Fruit fly (Drosophila melanogaster) whole organism, embryonic: ENCODE results near the gene Ndfip.
A peak's percentile ranks its signal among the peaks of the same experiment; 100 is the strongest.

Experiments
- Ada2b ChIP-seq: fragments of 200-800 bp; sonication (Bioruptor generic); IDR thresholded peaks from 2 replicates; pipeline ENCODE4 v1.3.6; 2022; ENCODE audit warnings: missing biosample characterization, missing genetic modification characterization
- Atf6 ChIP-seq: fragments of 200-800 bp; sonication (Bioruptor generic); IDR thresholded peaks from 2 replicates; pipeline ENCODE4 v1.3.6; 2022; ENCODE audit warnings: missing biosample characterization, missing genetic modification characterization
- CG1024 ChIP-seq: fragments of 200-800 bp; sonication (Bioruptor generic); IDR thresholded peaks from 2 replicates; pipeline ENCODE4 v1.3.6; 2022; ENCODE audit warnings: missing biosample characterization, missing genetic modification characterization
- CG10274 ChIP-seq: fragments of 200-800 bp; sonication (Bioruptor generic); optimal IDR thresholded peaks from 3 replicates; lab custom pipeline; 2017; ENCODE audit warnings: missing biosample characterization, mild to moderate bottlenecking, missing genetic modification characterization
- CG10565 ChIP-seq: fragments of 200-800 bp; sonication (Bioruptor generic); optimal IDR thresholded peaks from 3 replicates; lab custom pipeline; 2016; ENCODE audit warnings: missing biosample characterization, mild to moderate bottlenecking, missing genetic modification characterization
- CG11695 ChIP-seq: fragments of 200-800 bp; sonication (Bioruptor generic); IDR thresholded peaks from 3 replicates; pipeline ENCODE4 v1.3.6; 2022; ENCODE audit warnings: missing biosample characterization, missing genetic modification characterization
- CG12104 ChIP-seq: fragments of 200-800 bp; sonication (Bioruptor generic); optimal IDR thresholded peaks from 3 replicates; lab custom pipeline; 2016; ENCODE audit warnings: missing biosample characterization, missing genetic modification characterization
- CG14014 ChIP-seq: fragments of 200-800 bp; sonication (Bioruptor generic); IDR thresholded peaks from 2 replicates; pipeline ENCODE4 v1.3.6; 2022; ENCODE audit warnings: missing biosample characterization, missing genetic modification characterization
- CG17385 ChIP-seq: fragments of 200-800 bp; sonication (Bioruptor generic); optimal IDR thresholded peaks from 3 replicates; lab custom pipeline; 2018; ENCODE audit warnings: missing biosample characterization, mild to moderate bottlenecking, missing genetic modification characterization
- CG17829 ChIP-seq: fragments of 200-800 bp; optimal IDR thresholded peaks from 2 replicates; lab custom pipeline; 2019; ENCODE audit warnings: missing biosample characterization, mild to moderate bottlenecking, missing genetic modification characterization, moderate library complexity
- CG33213 ChIP-seq: fragments of 200-800 bp; sonication (Bioruptor generic); optimal IDR thresholded peaks from 3 replicates; lab custom pipeline; 2016; ENCODE audit warnings: missing biosample characterization, missing genetic modification characterization
- CG34224 ChIP-seq: fragments of 200-800 bp; sonication (Bioruptor generic); IDR thresholded peaks from 3 replicates; pipeline ENCODE4 v1.3.6; 2022; ENCODE audit warnings: missing biosample characterization, missing genetic modification characterization; ENCODE audit not compliant: partially characterized antibody
- CG34376 ChIP-seq: fragments of 200-800 bp; sonication (Bioruptor generic); optimal IDR thresholded peaks from 2 replicates; lab custom pipeline; 2018; ENCODE audit warnings: missing biosample characterization, mild to moderate bottlenecking, missing genetic modification characterization
- CG34422 ChIP-seq: fragments of 200-800 bp; sonication (Bioruptor generic); IDR thresholded peaks from 3 replicates; pipeline ENCODE4 v1.3.6; 2022; ENCODE audit warnings: missing biosample characterization, missing genetic modification characterization
- CG4424 ChIP-seq: fragments of 200-800 bp; sonication (Bioruptor generic); optimal IDR thresholded peaks from 3 replicates; lab custom pipeline; 2016; ENCODE audit warnings: missing biosample characterization, missing genetic modification characterization
- CG6175 ChIP-seq: fragments of 200-800 bp; sonication (Bioruptor generic); IDR thresholded peaks from 3 replicates; pipeline ENCODE4 v1.3.6; 2022; ENCODE audit warnings: missing biosample characterization, missing genetic modification characterization
- CG6791 ChIP-seq: fragments of 200-800 bp; sonication (Bioruptor generic); IDR thresholded peaks from 3 replicates; pipeline ENCODE4 v1.3.6; 2022; ENCODE audit warnings: missing biosample characterization, missing genetic modification characterization; ENCODE audit not compliant: partially characterized antibody
- CG7745 ChIP-seq: fragments of 200-800 bp; sonication (Bioruptor generic); optimal IDR thresholded peaks from 2 replicates; lab custom pipeline; 2018; ENCODE audit warnings: missing biosample characterization, mild to moderate bottlenecking, missing genetic modification characterization, moderate library complexity
- CG7786 ChIP-seq: fragments of 200-800 bp; sonication (Bioruptor generic); optimal IDR thresholded peaks from 2 replicates; lab custom pipeline; 2016; ENCODE audit warnings: missing biosample characterization, missing genetic modification characterization
- CG8281 ChIP-seq: fragments of 200-800 bp; sonication (Bioruptor generic); optimal IDR thresholded peaks from 2 replicates; lab custom pipeline; 2018; ENCODE audit warnings: missing biosample characterization, mild to moderate bottlenecking, missing genetic modification characterization, moderate library complexity
- D19A ChIP-seq: fragments of 200-800 bp; optimal IDR thresholded peaks from 3 replicates; lab custom pipeline; 2019; ENCODE audit warnings: missing biosample characterization, mild to moderate bottlenecking, missing genetic modification characterization, moderate library complexity
- E2f2 ChIP-seq: fragments of 200-800 bp; sonication (Bioruptor generic); IDR thresholded peaks from 2 replicates; pipeline ENCODE4 v1.3.6; 2022; ENCODE audit warnings: missing biosample characterization, missing genetic modification characterization
- Ets65A ChIP-seq: fragments of 200-800 bp; sonication (Bioruptor generic); peaks from one replicate; lab custom pipeline; 2016; ENCODE audit warnings: missing biosample characterization, missing genetic modification characterization
- Ets97D ChIP-seq: fragments of 200-800 bp; sonication (Bioruptor generic); optimal IDR thresholded peaks from 3 replicates; lab custom pipeline; 2016; ENCODE audit warnings: missing biosample characterization, missing genetic modification characterization
- Hand ChIP-seq: fragments of 200-800 bp; sonication (Bioruptor generic); optimal IDR thresholded peaks from 2 replicates; lab custom pipeline; 2017; ENCODE audit warnings: mild to moderate bottlenecking, missing biosample characterization, missing genetic modification reagents, missing genetic modification characterization
- HmgZ ChIP-seq: fragments of 200-800 bp; sonication (Bioruptor generic); optimal IDR thresholded peaks from 2 replicates; lab custom pipeline; 2018; ENCODE audit warnings: missing biosample characterization, mild to moderate bottlenecking, missing genetic modification characterization
- Hr39 ChIP-seq: fragments of >200 bp; optimal IDR thresholded peaks from 2 replicates; lab custom pipeline; 2017
- Hr78 ChIP-seq, 2 experiments: fragments of 200-800 bp in 1 of 2; fragments of >200 bp in 1 of 2; sonication (Bioruptor generic) in 1 of 2; optimal IDR thresholded peaks; 2 replicates each; lab custom pipeline; 2017 to 2019; ENCODE audit warnings: missing biosample characterization in 2 of 2, missing genetic modification characterization in 2 of 2, mild to moderate bottlenecking in 1 of 2, moderate library complexity in 1 of 2
- Med ChIP-seq: fragments of 200-800 bp; sonication (Bioruptor generic); peaks from one replicate; lab custom pipeline; 2016; ENCODE audit warnings: missing biosample characterization, missing genetic modification characterization, mild to moderate bottlenecking, inconsistent platforms, moderate library complexity
- Nf-YB ChIP-seq: fragments of 200-800 bp; sonication (Bioruptor generic); optimal IDR thresholded peaks from 3 replicates; lab custom pipeline; 2019; ENCODE audit warnings: missing biosample characterization, mild to moderate bottlenecking, missing genetic modification characterization, moderate library complexity
- Pdp1 ChIP-seq, 2 experiments: fragments of 200-800 bp; sonication (Bioruptor generic); optimal IDR thresholded peaks; 3 replicates each; lab custom pipeline; 2016; ENCODE audit warnings: missing biosample characterization in 2 of 2, missing genetic modification characterization in 2 of 2, mild to moderate bottlenecking in 1 of 2, moderate library complexity in 1 of 2
- ab ChIP-seq: fragments of 200-800 bp; sonication (Bioruptor generic); optimal IDR thresholded peaks from 2 replicates; lab custom pipeline; 2016; ENCODE audit warnings: missing biosample characterization, missing genetic modification characterization
- amos ChIP-seq: fragments of 200-800 bp; sonication (Bioruptor generic); IDR thresholded peaks from 2 replicates; pipeline ENCODE4 v1.3.6; 2022; ENCODE audit warnings: missing biosample characterization, missing genetic modification characterization; ENCODE audit not compliant: partially characterized antibody
- ara ChIP-seq: fragments of 200-800 bp; sonication (Bioruptor generic); IDR thresholded peaks from 2 replicates; pipeline ENCODE4 v1.3.6; 2022; ENCODE audit warnings: missing biosample characterization, missing genetic modification characterization
- esg ChIP-seq: fragments of 200-800 bp; sonication (Bioruptor generic); conservative IDR thresholded peaks from 2 replicates; pipeline ENCODE4 v1.3.6; 2022; ENCODE audit warnings: missing biosample characterization, missing genetic modification characterization
- exex ChIP-seq: fragments of 200-800 bp; sonication (Bioruptor generic); optimal IDR thresholded peaks from 4 replicates; lab custom pipeline; 2018; ENCODE audit warnings: missing biosample characterization, mild to moderate bottlenecking, missing genetic modification characterization, moderate library complexity
- gcm ChIP-seq: fragments of 200-800 bp; sonication (Bioruptor generic); optimal IDR thresholded peaks from 2 replicates; lab custom pipeline; 2019; ENCODE audit warnings: missing biosample characterization, mild to moderate bottlenecking, missing genetic modification characterization, moderate library complexity
- lmd ChIP-seq: fragments of 200-800 bp; sonication (Bioruptor generic); IDR thresholded peaks from 2 replicates; pipeline ENCODE4 v1.3.6; 2022; ENCODE audit warnings: missing biosample characterization, missing genetic modification characterization
- mirr ChIP-seq: fragments of 200-800 bp; sonication (Bioruptor generic); optimal IDR thresholded peaks from 3 replicates; lab custom pipeline; 2018; ENCODE audit warnings: missing biosample characterization, mild to moderate bottlenecking, missing genetic modification characterization
- nerfin-1 ChIP-seq: fragments of 200-800 bp; sonication (Bioruptor generic); optimal IDR thresholded peaks from 3 replicates; lab custom pipeline; 2019; ENCODE audit warnings: missing biosample characterization, mild to moderate bottlenecking, missing genetic modification characterization, moderate library complexity
- odd ChIP-seq: fragments of 200-800 bp; sonication (Bioruptor generic); optimal IDR thresholded peaks from 2 replicates; lab custom pipeline; 2017; ENCODE audit warnings: missing biosample characterization, mild to moderate bottlenecking, missing genetic modification characterization
- onecut ChIP-seq: fragments of 200-800 bp; sonication (Bioruptor generic); IDR thresholded peaks from 2 replicates; pipeline ENCODE4 v1.3.6; 2022; ENCODE audit warnings: missing biosample characterization, missing genetic modification characterization
- peb ChIP-seq: fragments of 200-800 bp; sonication (Bioruptor generic); IDR thresholded peaks from 2 replicates; pipeline ENCODE4 v1.3.6; 2022; ENCODE audit warnings: missing biosample characterization, missing genetic modification characterization
- phol ChIP-seq: fragments of 200-800 bp; sonication (Bioruptor generic); optimal IDR thresholded peaks from 3 replicates; lab custom pipeline; 2018; ENCODE audit warnings: missing biosample characterization, mild to moderate bottlenecking, missing genetic modification characterization, moderate library complexity
- sens ChIP-seq: fragments of 200-800 bp; sonication (Bioruptor generic); peaks from one replicate; lab custom pipeline; 2016; ENCODE audit warnings: missing biosample characterization, missing genetic modification characterization
- sqz ChIP-seq: fragments of 200-800 bp; sonication (Bioruptor generic); optimal IDR thresholded peaks from 3 replicates; lab custom pipeline; 2018; ENCODE audit warnings: missing biosample characterization, mild to moderate bottlenecking, missing genetic modification characterization
- tio ChIP-seq: fragments of 200-800 bp; sonication (Bioruptor generic); optimal IDR thresholded peaks from 2 replicates; lab custom pipeline; 2017; ENCODE audit warnings: missing biosample characterization, missing genetic modification characterization, inconsistent platforms
- vvl ChIP-seq: fragments of 200-800 bp; sonication (Bioruptor generic); IDR thresholded peaks from 2 replicates; pipeline ENCODE4 v1.3.6; 2022; ENCODE audit warnings: missing biosample characterization, missing genetic modification characterization

The Ndfip gene

DNA sequence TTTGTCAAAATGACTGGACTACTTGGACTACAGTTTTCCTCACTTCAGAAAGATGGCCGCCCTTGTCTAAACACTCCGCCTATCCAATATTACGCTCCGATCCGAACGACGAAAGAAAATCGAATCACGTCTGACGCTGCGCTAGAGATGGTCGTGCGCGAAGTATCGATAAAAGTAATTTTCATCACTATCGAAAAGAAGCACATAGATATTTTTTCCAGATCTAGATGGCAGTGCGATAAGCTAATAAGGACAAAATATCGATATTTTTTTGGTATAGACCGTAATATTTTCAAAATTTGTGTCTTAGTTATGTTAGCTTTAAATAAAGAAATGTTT lies 9.2 kb downstream of the Ndfip start, which contains the start of gene Pep (continued):
- peak; percentile 63 for TF ChIP-seq CG17829 (tag; lab: Kevin White, UChicago)
- TF ChIP-seq Hand (GFP tag; lab: Kevin White, UChicago), result peak; percentile 12
- no peak for TF ChIP-seq Ada2b (GFP tag; lab: Robert Waterston, UW)
- TF ChIP-seq CG7786 (GFP tag; lab: Kevin White, UChicago), result no peak
- TF ChIP-seq CG33213, result peak; percentile 70
- TF ChIP-seq Hr78 (GFP tag; optimal IDR thresholded peaks at IDR 0.05; lab: Kevin White, UChicago), result no peak
- no peak for TF ChIP-seq nerfin-1 (tag; lab: Kevin White, UChicago)
- TF ChIP-seq tio, result no peak
- peak; percentile 91 for TF ChIP-seq sens (GFP tag; lab: Kevin White, UChicago)
- no peak for TF ChIP-seq CG10274 (GFP tag; lab: Kevin White, UChicago)
- peak; percentile 80 for TF ChIP-seq E2f2
- no peak for TF ChIP-seq CG8281 (tag; lab: Kevin White, UChicago)
- no peak for TF ChIP-seq CG6175
- TF ChIP-seq Hr39 (lab: Kevin White, UChicago), result no peak
- no peak for TF ChIP-seq CG10565 (GFP tag; lab: Kevin White, UChicago)
- no peak for TF ChIP-seq CG7745 (tag; lab: Kevin White, UChicago)
- TF ChIP-seq CG17385, result peak; percentile 5
- no peak for TF ChIP-seq Nf-YB (GFP tag; lab: Kevin White, UChicago)
- no peak for TF ChIP-seq odd (GFP tag; lab: Kevin White, UChicago)

dm6 chr3L:17643985-17644905 lies 9.8 kb downstream of the Ndfip start:
- TF ChIP-seq CG17385 (peak; percentile 17), esg (GFP tag; lab: Robert Waterston, UW) (no peak), lmd (GFP tag; lab: Robert Waterston, UW) (no peak), Atf6 (GFP tag; lab: Robert Waterston, UW) (0 out of 2 replicates have a peak, but pooled peaks have one; percentile 22), CG34224 (GFP tag; lab: Robert Waterston, UW) (0 out of 3 replicates have a peak, but pooled peaks have one; percentile 9), Pdp1 (GFP tag; optimal IDR thresholded peaks at IDR 0.05; lab: Kevin White, UChicago) (peak in 1 of 2 experiments; percentile 23), CG14014 (GFP tag; lab: Robert Waterston, UW) (0 out of 2 replicates have a peak, but pooled peaks have one; percentile 12), amos (GFP tag; lab: Robert Waterston, UW) (peak; percentile 43; the same call in 1 of the 2 replicates), onecut (GFP tag; lab: Robert Waterston, UW) (peak; percentile 93), ara (GFP tag; lab: Robert Waterston, UW) (no peak), HmgZ (tag; lab: Kevin White, UChicago) (peak; percentile 21), gcm (GFP tag; lab: Kevin White, UChicago) (peak; percentile 58), vvl (GFP tag; lab: Robert Waterston, UW) (peak; percentile 78), Ets97D (GFP tag; lab: Kevin White, UChicago) (peak; percentile 1), CG1024 (no peak), Ets65A (GFP tag; lab: Kevin White, UChicago) (peak; percentile 69), sqz (peak; percentile 36), exex (tag; lab: Kevin White, UChicago) (peak; percentile 62), CG11695 (0 out of 3 replicates have a peak, but pooled peaks have one; percentile 8), ab (GFP tag; lab: Kevin White, UChicago) (peak; percentile 5), Med (GFP tag; lab: Kevin White, UChicago) (peak; percentile 83), phol (tag; lab: Kevin White, UChicago) (peak; percentile 97), CG34376 (GFP tag; lab: Kevin White, UChicago) (peak; percentile 25), CG6791 (GFP tag; lab: Robert Waterston, UW) (0 out of 3 replicates have a peak, but pooled peaks have one; percentile 40), CG34422 (GFP tag; lab: Robert Waterston, UW) (peak; percentile 82; the same call in 1 of the 3 replicates), D19A (peak; percentile 13), CG12104 (no peak), CG4424 (no peak), mirr (peak; percentile 79), peb (GFP tag; lab: Robert Waterston, UW) (no peak)
